Fruit fly (Drosophila melanogaster): Measurements from ENCODE around the gene mTerf5.

mTerf5 gene

DNA sequence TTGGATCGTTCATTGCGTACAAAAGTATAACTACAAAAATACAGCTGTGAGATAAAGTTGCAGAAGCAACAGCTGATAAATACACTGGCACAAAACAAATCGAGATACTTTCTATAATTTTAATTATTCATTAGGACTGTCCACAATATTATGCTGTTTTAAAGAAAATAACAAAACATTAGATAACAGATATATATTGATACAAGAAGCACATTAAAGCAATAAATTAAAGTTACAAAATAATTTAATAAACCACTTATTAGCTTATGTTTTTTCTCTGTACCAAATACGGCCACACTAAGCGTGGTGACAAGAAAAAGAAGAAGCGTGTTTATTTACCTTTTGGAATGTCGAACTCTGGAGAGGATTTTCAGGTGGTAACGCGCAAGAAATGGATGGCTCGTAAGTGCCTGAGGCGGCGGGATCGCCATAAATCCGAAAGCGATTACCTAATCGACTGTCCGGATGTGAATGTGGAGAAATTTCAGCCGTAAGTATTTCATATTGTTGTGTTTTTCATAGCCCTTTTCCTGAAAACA is 3.2 kb downstream of the mTerf5 start, which contains the start of the genes CG7988 and CG7183 (continued):
- TF ChIP-seq Trl (optimal IDR thresholded peaks at IDR 0.05) = no peak
- TF ChIP-seq Trl (GFP tag; optimal IDR thresholded peaks at IDR 0.05) = peak; percentile 95
- peak; percentile 95 for TF ChIP-seq jigr1 (GFP tag; IDR thresholded peaks at IDR 0.05)
- TF ChIP-seq CG34224 (GFP tag; IDR thresholded peaks at IDR 0.05; ENCODE audit: partially characterized antibody) = no peak
- peak; percentile 96 for TF ChIP-seq dimm (GFP tag; IDR thresholded peaks at IDR 0.05)
- peak; percentile 83 for TF ChIP-seq CG12071 (GFP tag; optimal IDR thresholded peaks at IDR 0.05)
- TF ChIP-seq CG4820 (GFP tag; optimal IDR thresholded peaks at IDR 0.05) = peak; percentile 96
- peak; percentile 56 for TF ChIP-seq MESR4 (GFP tag; optimal IDR thresholded peaks at IDR 0.05)
- TF ChIP-seq Blimp-1 (GFP tag; optimal IDR thresholded peaks at IDR 0.05) = peak; percentile 97
- TF ChIP-seq gro (GFP tag; optimal IDR thresholded peaks at IDR 0.05) = peak; percentile 86
- peak; percentile 99 for TF ChIP-seq ro (GFP tag; IDR thresholded peaks at IDR 0.05)
- peak; percentile 92 for TF ChIP-seq GATAe (GFP tag; conservative IDR thresholded peaks at IDR 0.05)
- peak in 1 of 3 experiments; percentile 99 for TF ChIP-seq lola (GFP tag; optimal IDR thresholded peaks at IDR 0.05)
- TF ChIP-seq B-H1 (GFP tag; IDR thresholded peaks at IDR 0.05) = peak; percentile 98
- peak; percentile 90 for TF ChIP-seq CG7745 (tag; optimal IDR thresholded peaks at IDR 0.05)
- TF ChIP-seq abd-A (tag; optimal IDR thresholded peaks at IDR 0.05) = no peak
- TF ChIP-seq chif (GFP tag; optimal IDR thresholded peaks at IDR 0.05) = peak; percentile 93 to 98
- peak; percentile 90 for TF ChIP-seq sqz (GFP tag; optimal IDR thresholded peaks at IDR 0.05)
- TF ChIP-seq CG2199 (GFP tag; IDR thresholded peaks at IDR 0.05) = peak; percentile 94
- peak; percentile 60 for TF ChIP-seq CTCF (GFP tag; optimal IDR thresholded peaks at IDR 0.05)
- TF ChIP-seq luna (GFP tag; optimal IDR thresholded peaks at IDR 0.05) = peak; percentile 87
- peak; percentile 99 for TF ChIP-seq gcm (GFP tag; optimal IDR thresholded peaks at IDR 0.05)
- TF ChIP-seq CG16779 (GFP tag; IDR thresholded peaks at IDR 0.05) = peak; percentile 90
- TF ChIP-seq ATbp (GFP tag; optimal IDR thresholded peaks at IDR 0.05) = peak; percentile 94
- TF ChIP-seq CG8388 (GFP tag; optimal IDR thresholded peaks at IDR 0.05) = peak; percentile 98
- TF ChIP-seq mam (GFP tag; optimal IDR thresholded peaks at IDR 0.05) = peak; percentile 96
- peak; percentile 96 for TF ChIP-seq CG12769 (tag; optimal IDR thresholded peaks at IDR 0.05)
- TF ChIP-seq CG11695 (GFP tag; IDR thresholded peaks at IDR 0.05) = peak; percentile 99
- TF ChIP-seq HHEX (GFP tag; optimal IDR thresholded peaks at IDR 0.05) = peak; percentile 92
- TF ChIP-seq ab (GFP tag; optimal IDR thresholded peaks at IDR 0.05) = peak; percentile 62
- TF ChIP-seq nom (GFP tag; optimal IDR thresholded peaks at IDR 0.05) = peak; percentile 89
- no peak for TF ChIP-seq hb (GFP tag; IDR thresholded peaks at IDR 0.05; ENCODE audit: partially characterized antibody)
- peak; percentile 83 for TF ChIP-seq CG17912 (GFP tag; optimal IDR thresholded peaks at IDR 0.05)
- TF ChIP-seq zfh1 (GFP tag; IDR thresholded peaks at IDR 0.05) = peak; percentile 99
- peak; percentile 96 for TF ChIP-seq pum (GFP tag; optimal IDR thresholded peaks at IDR 0.05)
- peak; percentile 97 for TF ChIP-seq CG33557 (GFP tag; optimal IDR thresholded peaks at IDR 0.05)
- TF ChIP-seq CG11093 (GFP tag; IDR thresholded peaks at IDR 0.05) = peak; percentile 98
- TF ChIP-seq CG9817 (tag; optimal IDR thresholded peaks at IDR 0.05) = peak; percentile 98
- peak; percentile 97 for TF ChIP-seq Bteb2 (GFP tag; optimal IDR thresholded peaks at IDR 0.05)
- peak; percentile 96 for TF ChIP-seq ken (GFP tag; IDR thresholded peaks at IDR 0.05)
- peak; percentile 29 for TF ChIP-seq bigmax (GFP tag; optimal IDR thresholded peaks at IDR 0.05)
- peak; percentile 98 for TF ChIP-seq CG32767 (GFP tag; IDR thresholded peaks at IDR 0.05)
- no peak for TF ChIP-seq nau (GFP tag; optimal IDR thresholded peaks at IDR 0.05)
- peak; percentile 99 for TF ChIP-seq CG6689 (GFP tag; IDR thresholded peaks at IDR 0.05)
- TF ChIP-seq Eip74EF (GFP tag; optimal IDR thresholded peaks at IDR 0.05) = peak in 1 of 2 experiments; percentile 97
- peak; percentile 93 for TF ChIP-seq ems (GFP tag; optimal IDR thresholded peaks at IDR 0.05)
- peak; percentile 94 for TF ChIP-seq run (tag; optimal IDR thresholded peaks at IDR 0.05)
- TF ChIP-seq odd (GFP tag; optimal IDR thresholded peaks at IDR 0.05) = no peak
- peak; percentile 98 for TF ChIP-seq CG17359 (tag; optimal IDR thresholded peaks at IDR 0.05)
- peak; percentile 95 for TF ChIP-seq pnt (GFP tag; optimal IDR thresholded peaks at IDR 0.05)
